Worm (Caenorhabditis elegans): ENCODE results near the gene str-233.

Gene str-233

DNA sequence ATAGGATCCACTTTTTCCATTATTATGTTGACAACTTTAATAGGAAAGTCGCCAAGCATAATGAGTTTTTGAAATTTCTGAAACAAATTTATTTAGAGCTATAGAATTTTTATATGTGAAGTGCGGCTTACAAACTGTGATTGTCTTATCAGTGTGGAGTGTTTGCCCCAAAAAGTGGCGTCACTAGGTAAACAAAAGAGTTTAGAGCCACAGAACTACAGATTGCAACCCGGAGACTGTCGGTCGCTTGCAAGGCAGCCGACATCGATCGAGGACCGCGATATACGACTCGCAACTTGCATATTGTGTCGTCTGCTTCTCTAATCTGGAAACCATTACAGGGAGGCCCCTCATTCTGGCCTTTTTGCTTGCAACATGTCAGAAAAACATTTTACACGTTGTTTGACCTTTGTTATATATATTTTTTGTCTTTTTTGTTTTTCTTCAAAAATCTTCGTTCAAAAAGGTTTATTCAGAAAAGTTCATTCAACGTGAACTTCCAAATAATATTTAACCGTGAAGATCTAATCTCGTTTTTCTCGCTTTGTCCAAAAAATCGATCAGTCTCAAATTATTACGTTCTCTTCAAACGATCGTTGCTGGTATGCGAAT, 26.6 kb downstream of the str-233 start, which contains the start of the genes fbxa-99 and F36G9.13:
Gene fbxa-99, minus strand, starts transcription at position 122 of the 612 bp plus-strand sequence.
Gene F36G9.13, plus strand, starts transcription at position 562 of the 612 bp plus-strand sequence.
- TF ChIP-seq pqm-1 (tag; optimal IDR thresholded peaks at IDR 0.05), result peak; percentile 65
- TF ChIP-seq elt-2 (tag; optimal IDR thresholded peaks at IDR 0.05), result peak; percentile 67
- TF ChIP-seq unc-39 (tag; optimal IDR thresholded peaks at IDR 0.05), result no peak

DNA sequence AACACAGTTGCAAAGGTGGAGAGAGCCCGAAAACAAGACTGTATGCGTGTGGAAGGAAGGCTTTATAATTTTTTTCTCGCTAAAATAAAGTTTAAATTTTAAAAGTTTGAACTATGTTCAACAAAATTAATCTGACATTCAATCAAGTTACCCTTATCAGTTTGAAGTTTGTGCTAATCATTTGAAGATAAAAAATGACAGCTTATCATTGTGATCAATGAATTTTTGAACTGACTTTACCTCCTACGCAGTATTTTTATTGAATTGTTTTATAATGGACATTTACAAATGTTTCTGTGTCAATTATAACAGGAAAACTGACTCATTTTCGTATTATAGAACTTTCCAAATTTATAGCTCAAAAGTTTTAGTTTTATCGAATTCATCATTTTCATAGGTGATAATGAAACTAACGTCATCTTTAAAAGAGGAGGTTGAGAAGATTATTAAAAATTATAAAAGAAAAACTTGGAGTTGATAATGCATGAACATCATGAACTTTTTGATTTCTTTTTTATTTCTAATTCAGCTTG, 31.2 kb downstream of the str-233 start, which contains the start of gene oac-20:
Gene oac-20, plus strand, starts transcription at position 483 of the 533 bp plus-strand sequence.
- TF ChIP-seq elt-2 (tag; optimal IDR thresholded peaks at IDR 0.05), result peak; percentile 92
- no peak for TF ChIP-seq R02D3.7 (tag; optimal IDR thresholded peaks at IDR 0.05)
- TF ChIP-seq elt-3 (tag; optimal IDR thresholded peaks at IDR 0.05), result no peak
- TF ChIP-seq elt-1 (tag; optimal IDR thresholded peaks at IDR 0.05), result no peak
- no peak for TF ChIP-seq nfya-1 (tag; optimal IDR thresholded peaks at IDR 0.05; ENCODE audit: insufficient read depth)
- no peak for TF ChIP-seq aly-2 (tag; optimal IDR thresholded peaks at IDR 0.05)
- no peak for TF ChIP-seq nhr-23 (tag; optimal IDR thresholded peaks at IDR 0.05)
- no peak for TF ChIP-seq unc-62 (GFP tag; optimal IDR thresholded peaks at IDR 0.05)
- TF ChIP-seq mdl-1 (tag; optimal IDR thresholded peaks at IDR 0.05), result no peak
- TF ChIP-seq tbx-2 (tag; optimal IDR thresholded peaks at IDR 0.05), result no peak
- TF ChIP-seq lin-39 (tag; optimal IDR thresholded peaks at IDR 0.05), result no peak
- peak; percentile 76 for TF ChIP-seq pqm-1 (tag; optimal IDR thresholded peaks at IDR 0.05)
- no peak for TF ChIP-seq daf-12 (tag; optimal IDR thresholded peaks at IDR 0.05)
- TF ChIP-seq egl-5 (tag; optimal IDR thresholded peaks at IDR 0.05), result no peak
- TF ChIP-seq ceh-9 (tag; optimal IDR thresholded peaks at IDR 0.05), result no peak
- no peak for TF ChIP-seq ztf-4 (tag; optimal IDR thresholded peaks at IDR 0.05)
- no peak for TF ChIP-seq ama-1 (optimal IDR thresholded peaks at IDR 0.05)

DNA sequence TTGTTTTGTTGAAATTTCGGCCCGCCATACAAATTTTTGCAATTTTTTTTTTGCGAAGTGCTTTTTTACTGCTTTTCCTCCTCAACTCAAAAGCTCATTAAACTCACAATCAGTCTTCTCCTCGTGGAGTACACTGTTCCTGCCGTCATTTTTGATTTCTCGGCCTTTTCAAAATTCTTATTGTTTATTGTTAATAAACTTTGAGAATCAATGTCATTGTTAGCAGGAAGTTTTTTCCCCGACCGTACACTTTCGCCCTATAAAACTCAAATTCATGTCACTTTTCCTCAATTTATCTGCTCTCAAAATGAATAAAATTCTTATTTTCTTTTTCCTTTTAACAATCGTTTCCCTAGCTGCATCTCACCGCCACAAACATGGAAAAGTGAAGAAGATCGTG, 33.6 kb downstream of the str-233 start, which contains the start of gene clec-232:
Gene clec-232, plus strand, starts transcription at position 301 of the 400 bp plus-strand sequence.
- TF ChIP-seq ztf-11 (tag; optimal IDR thresholded peaks at IDR 0.05) (no peak), tbx-2 (tag; optimal IDR thresholded peaks at IDR 0.05) (no peak), nhr-12 (tag; optimal IDR thresholded peaks at IDR 0.05) (no peak), unc-39 (tag; optimal IDR thresholded peaks at IDR 0.05) (no peak), elt-2 (tag; optimal IDR thresholded peaks at IDR 0.05) (no peak), nhr-43 (tag; optimal IDR thresholded peaks at IDR 0.05; ENCODE audit: poor library complexity, severe bottlenecking) (no peak), nhr-11 (tag; optimal IDR thresholded peaks at IDR 0.05) (no peak), lin-15B (tag; optimal IDR thresholded peaks at IDR 0.05) (no peak)

DNA sequence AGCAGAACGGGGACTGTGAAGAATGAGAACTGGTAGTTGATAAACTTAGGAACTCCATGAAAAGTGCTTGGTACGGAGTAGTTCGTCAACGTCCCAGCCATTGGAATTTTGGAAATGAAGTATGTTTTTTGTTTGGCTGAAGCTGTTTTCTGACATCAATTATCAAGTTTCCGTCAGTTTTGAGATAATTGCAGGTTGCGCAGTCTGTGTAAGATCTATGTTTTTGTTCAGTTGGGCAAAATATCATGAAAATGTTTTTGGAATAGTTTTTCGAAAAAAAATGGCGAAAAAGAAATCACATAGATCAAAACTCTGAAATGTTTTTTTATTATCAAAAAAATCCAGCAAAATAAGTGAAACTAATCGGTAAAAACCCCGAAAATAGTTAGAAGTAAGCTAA, 34.6 kb downstream of the str-233 start, which contains the start of gene sru-22:
Gene sru-22, minus strand, starts transcription at position 101 of the 400 bp plus-strand sequence.
- no peak for TF ChIP-seq ztf-4 (tag; optimal IDR thresholded peaks at IDR 0.05)
- TF ChIP-seq hmg-11 (tag; optimal IDR thresholded peaks at IDR 0.05), result no peak

DNA sequence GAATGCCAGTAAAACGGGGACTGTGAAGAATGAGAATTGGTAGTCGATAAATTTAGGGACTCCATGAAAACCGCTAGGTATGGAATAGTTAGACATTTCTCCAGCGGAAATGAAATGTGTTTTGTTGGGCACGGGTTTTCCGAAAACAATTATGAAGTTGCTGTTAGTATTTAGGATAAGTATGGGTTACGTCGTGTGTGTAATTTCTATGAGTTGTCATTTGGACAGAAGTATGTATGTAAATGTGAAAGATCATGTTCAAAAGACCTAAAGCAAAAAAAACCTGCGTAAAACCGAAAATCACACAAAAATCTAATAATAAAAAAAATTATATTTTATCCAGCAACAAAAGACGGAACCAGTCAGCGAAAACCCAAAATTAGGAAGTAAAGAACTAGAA, 37.0 kb downstream of the str-233 start, which contains the start of gene sru-23:
Gene sru-23, minus strand, starts transcription at position 101 of the 400 bp plus-strand sequence.
- TF ChIP-seq ztf-11 (tag; optimal IDR thresholded peaks at IDR 0.05) (no peak), ama-1 (optimal IDR thresholded peaks at IDR 0.05) (no peak), pha-4 (tag; optimal IDR thresholded peaks at IDR 0.05) (no peak), nhr-12 (tag; optimal IDR thresholded peaks at IDR 0.05) (no peak), nhr-25 (tag; optimal IDR thresholded peaks at IDR 0.05) (no peak), egl-27 (tag; optimal IDR thresholded peaks at IDR 0.05) (no peak), nfya-1 (tag; optimal IDR thresholded peaks at IDR 0.05; ENCODE audit: insufficient read depth) (no peak), unc-62 (GFP tag; optimal IDR thresholded peaks at IDR 0.05) (no peak), lsy-12 (tag; optimal IDR thresholded peaks at IDR 0.05) (no peak), nhr-237 (tag; optimal IDR thresholded peaks at IDR 0.05) (no peak), ceh-28 (tag; optimal IDR thresholded peaks at IDR 0.05) (no peak), fkh-2 (tag; optimal IDR thresholded peaks at IDR 0.05) (no peak), fos-1 (tag; optimal IDR thresholded peaks at IDR 0.05) (no peak), nhr-77 (tag; optimal IDR thresholded peaks at IDR 0.05) (no peak), pqm-1 (tag; optimal IDR thresholded peaks at IDR 0.05) (no peak)
